Worm (Caenorhabditis elegans) whole organism, mixed stage, embryonic: ENCODE measurements around the gene mrpl-53.

Source experiments
- flh-1 ChIP-seq: fragments of 200-800 bp; sonication (Bioruptor generic); optimal IDR thresholded peaks from 2 replicates; lab custom pipeline; 2018; ENCODE audit warnings: mild to moderate bottlenecking, missing genetic modification characterization, moderate library complexity, missing compliant biosample characterization
- lin-32 ChIP-seq: fragments of 200-800 bp; sonication (Bioruptor generic); optimal IDR thresholded peaks from 2 replicates; lab custom pipeline; 2018; ENCODE audit warnings: mild to moderate bottlenecking, missing genetic modification characterization, missing compliant biosample characterization
- mep-1 ChIP-seq: fragments of 150-350 bp; optimal IDR thresholded peaks from 2 replicates; lab custom pipeline; 2017; ENCODE audit warnings: missing biosample characterization, missing genetic modification reagents, missing genetic modification characterization, inconsistent platforms
- nhr-237 ChIP-seq: fragments of 150-350 bp; optimal IDR thresholded peaks from 2 replicates; lab custom pipeline; 2014; ENCODE audit warnings: missing biosample characterization, missing genetic modification characterization
- pha-4 ChIP-seq: fragments of 150-350 bp; optimal IDR thresholded peaks from 2 replicates; lab custom pipeline; 2018; ENCODE audit warnings: missing biosample characterization, missing genetic modification reagents, missing genetic modification characterization
- snpc-4 ChIP-seq: fragments of 150-350 bp; optimal IDR thresholded peaks from 2 replicates; lab custom pipeline; 2014; ENCODE audit warnings: missing biosample characterization, missing genetic modification characterization
- sptf-1 ChIP-seq: sonication (generic microtip); optimal IDR thresholded peaks from 2 replicates; lab custom pipeline; 2017; ENCODE audit warnings: mild to moderate bottlenecking, missing genetic modification characterization, moderate library complexity, missing compliant biosample characterization
- unc-62 ChIP-seq: fragments of 150-350 bp; optimal IDR thresholded peaks from 2 replicates; lab custom pipeline; 2014; ENCODE audit warnings: missing biosample characterization, missing genetic modification reagents, missing genetic modification characterization
- ztf-11 ChIP-seq: fragments of 150-350 bp; optimal IDR thresholded peaks from 2 replicates; lab custom pipeline; 2014; ENCODE audit warnings: missing biosample characterization, missing genetic modification characterization

DNA sequence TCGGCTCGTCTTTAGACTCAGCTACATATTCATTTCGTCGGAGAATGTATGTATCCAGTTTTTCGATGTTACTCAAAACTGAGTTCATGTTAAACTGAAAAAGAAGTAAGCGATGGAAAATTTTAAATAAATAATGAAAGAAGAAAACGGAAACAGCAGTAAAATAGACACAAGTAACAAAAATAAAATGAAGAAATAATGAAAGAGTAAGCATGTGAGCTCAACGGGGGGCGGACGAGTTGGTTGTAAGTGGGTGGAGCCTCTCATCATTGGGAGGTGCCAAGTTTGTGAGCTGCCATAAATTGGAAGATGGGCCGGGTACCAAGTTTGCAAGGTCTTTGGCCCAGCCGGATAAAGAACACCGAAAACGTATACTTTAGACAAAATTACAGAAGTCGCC is 14.0 kb upstream of the mrpl-53 start, which contains the start of gene wee-1.1:
- no peak for TF ChIP-seq lin-32 (GFP tag; lab: Kevin White, UChicago)
- TF ChIP-seq unc-62 (GFP tag; lab: Kevin White, UChicago): no peak
- TF ChIP-seq sptf-1: no peak
- TF ChIP-seq pha-4 (tag; lab: Kevin White, UChicago): no peak
- TF ChIP-seq nhr-237 (tag; lab: Kevin White, UChicago): no peak
- no peak for TF ChIP-seq snpc-4
- no peak for TF ChIP-seq ztf-11 (tag; lab: Kevin White, UChicago)
- no peak for TF ChIP-seq mep-1 (tag; lab: Kevin White, UChicago)
- no peak for TF ChIP-seq flh-1 (GFP tag; lab: Kevin White, UChicago)
